Worm (Caenorhabditis elegans): Measurements from ENCODE around the gene daf-15.
A peak's percentile ranks its signal among the peaks of the same experiment; 100 is the strongest.

The daf-15 gene

ce11 chrIV:9386038-9386437 lies at the start of gene daf-15:
Gene daf-15, plus strand, starts transcription at chrIV:9386208.
- no peak for TF ChIP-seq gmeb-2 (tag; optimal IDR thresholded peaks at IDR 0.05)
- peak; percentile 13 for TF ChIP-seq nfya-1 (tag; optimal IDR thresholded peaks at IDR 0.05)
- peak; percentile 51 for TF ChIP-seq unc-42 (tag; optimal IDR thresholded peaks at IDR 0.05)
- no peak for TF ChIP-seq syd-9 (tag; optimal IDR thresholded peaks at IDR 0.05)
- no peak for TF ChIP-seq C08G9.2 (tag; optimal IDR thresholded peaks at IDR 0.05)
- TF ChIP-seq elt-4 (tag; optimal IDR thresholded peaks at IDR 0.05), result no peak
- TF ChIP-seq rnt-1 (tag; optimal IDR thresholded peaks at IDR 0.05), result no peak
- peak; percentile 62 for TF ChIP-seq hlh-30 (tag; optimal IDR thresholded peaks at IDR 0.05; ENCODE audit: insufficient read depth)
- TF ChIP-seq ceh-22 (tag; optimal IDR thresholded peaks at IDR 0.05), result no peak
- no peak for TF ChIP-seq madf-2 (tag; optimal IDR thresholded peaks at IDR 0.05)

- no peak for TF ChIP-seq ceh-31 (tag; optimal IDR thresholded peaks at IDR 0.05)
- peak; percentile 7 for TF ChIP-seq tbx-2 (tag; optimal IDR thresholded peaks at IDR 0.05)
- no peak for TF ChIP-seq hlh-13 (GFP tag; optimal IDR thresholded peaks at IDR 0.05)
- no peak for TF ChIP-seq lin-11 (tag; optimal IDR thresholded peaks at IDR 0.05)
- TF ChIP-seq ama-1 (optimal IDR thresholded peaks at IDR 0.05), result no peak
- TF ChIP-seq ceh-2 (tag; optimal IDR thresholded peaks at IDR 0.05), result peak; percentile 7
- no peak for TF ChIP-seq elt-4 (tag; optimal IDR thresholded peaks at IDR 0.05)
These were observed 49.4 kb upstream of the daf-15 start, which contains the start of gene T20D3.5 for ce11 chrIV:9336538-9337090. Gene T20D3.5, plus strand, starts transcription at chrIV:9337040.

- TF ChIP-seq hlh-30 (tag; optimal IDR thresholded peaks at IDR 0.05; ENCODE audit: insufficient read depth), result no peak
- no peak for TF ChIP-seq elt-2 (tag; optimal IDR thresholded peaks at IDR 0.05)
- no peak for TF ChIP-seq K09A11.1 (tag; optimal IDR thresholded peaks at IDR 0.05; ENCODE audit: insufficient read depth)
- TF ChIP-seq odd-2 (tag; optimal IDR thresholded peaks at IDR 0.05), result no peak
- TF ChIP-seq ama-1 (optimal IDR thresholded peaks at IDR 0.05), result no peak
- no peak for TF ChIP-seq lin-11 (tag; optimal IDR thresholded peaks at IDR 0.05)
- TF ChIP-seq ceh-34 (tag; optimal IDR thresholded peaks at IDR 0.05), result no peak
- no peak for TF ChIP-seq nhr-11 (tag; optimal IDR thresholded peaks at IDR 0.05)
These were observed 46.8 kb upstream of the daf-15 start, which contains the start of gene T20D3.6 for ce11 chrIV:9339205-9339604. Gene T20D3.6, minus strand, starts transcription at chrIV:9339305.

ce11 chrIV:9341591-9341990 lies 44.4 kb upstream of the daf-15 start, which contains the start of gene vps-26:
Gene vps-26, minus strand, starts transcription at chrIV:9341790.
- no peak for TF ChIP-seq nfya-1 (tag; optimal IDR thresholded peaks at IDR 0.05)
- no peak for TF ChIP-seq ttx-3 (tag; optimal IDR thresholded peaks at IDR 0.05)
- TF ChIP-seq zip-5 (tag; optimal IDR thresholded peaks at IDR 0.05), result no peak
- TF ChIP-seq ceh-22 (tag; optimal IDR thresholded peaks at IDR 0.05), result no peak
- TF ChIP-seq hlh-8 (tag; optimal IDR thresholded peaks at IDR 0.05), result no peak
- TF ChIP-seq syd-9 (tag; optimal IDR thresholded peaks at IDR 0.05), result no peak
- no peak for TF ChIP-seq dmd-4 (tag; optimal IDR thresholded peaks at IDR 0.05; ENCODE audit: borderline replicate concordance)
- TF ChIP-seq ref-2 (tag; optimal IDR thresholded peaks at IDR 0.05), result no peak
- no peak for TF ChIP-seq unc-42 (tag; optimal IDR thresholded peaks at IDR 0.05)
- no peak for TF ChIP-seq ceh-19 (GFP tag; optimal IDR thresholded peaks at IDR 0.05)
- no peak for TF ChIP-seq tbx-7 (tag; optimal IDR thresholded peaks at IDR 0.05)
- no peak for TF ChIP-seq pat-9 (tag; optimal IDR thresholded peaks at IDR 0.05)
- TF ChIP-seq sox-4 (tag; optimal IDR thresholded peaks at IDR 0.05), result no peak
- TF ChIP-seq elt-2 (tag; optimal IDR thresholded peaks at IDR 0.05), result no peak
- no peak for TF ChIP-seq unc-55 (GFP tag; optimal IDR thresholded peaks at IDR 0.05)
- TF ChIP-seq ceh-14 (tag; optimal IDR thresholded peaks at IDR 0.05), result no peak
- no peak for TF ChIP-seq ceh-6 (GFP tag; optimal IDR thresholded peaks at IDR 0.05)
- no peak for TF ChIP-seq fkh-10 (GFP tag; optimal IDR thresholded peaks at IDR 0.05)
